Fruit fly (Drosophila melanogaster): Measurements from ENCODE around the gene CG12947.

CG12947 gene

DNA sequence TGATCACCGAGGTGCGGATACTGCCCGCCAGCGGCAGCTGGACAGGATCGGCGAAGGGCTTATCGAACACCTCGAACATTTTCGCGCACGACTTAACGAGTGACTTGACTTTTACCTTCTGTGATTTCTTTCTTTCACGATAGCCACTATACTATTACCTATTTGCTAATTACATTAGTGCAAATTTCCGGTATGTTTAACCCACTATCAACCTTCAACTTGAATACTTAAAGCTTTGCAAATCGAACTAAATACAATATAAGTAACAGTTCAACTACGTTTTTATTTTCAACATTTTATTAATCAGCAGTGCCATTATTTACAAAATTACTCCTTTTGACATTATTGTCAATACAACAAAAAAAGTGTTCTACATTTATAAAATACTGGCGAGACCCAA is 37.0 kb downstream of the CG12947 start, which contains the start of gene CG16904:
CG16904 (minus strand) TSS at position 101 of the 400 bp plus-strand sequence.
- TF ChIP-seq CG10348 (GFP tag; IDR thresholded peaks at IDR 0.05) (no peak), CG17806 (tag; optimal IDR thresholded peaks at IDR 0.05) (no peak), CG9948 (tag; optimal IDR thresholded peaks at IDR 0.05) (no peak), D1 (tag; optimal IDR thresholded peaks at IDR 0.05) (no peak), CG8159 (tag; optimal IDR thresholded peaks at IDR 0.05) (no peak), CG34367 (tag; optimal IDR thresholded peaks at IDR 0.05) (no peak)

dm6 chr3R:9818295-9818694 is 38.4 kb downstream of the CG12947 start, which contains the start of gene CG9459:
CG9459 (minus strand) TSS chr3R:9818395.
- no peak for TF ChIP-seq D1 (tag; optimal IDR thresholded peaks at IDR 0.05)
- no peak for TF ChIP-seq fd96Ca (GFP tag; IDR thresholded peaks at IDR 0.05)
- no peak for TF ChIP-seq rn (GFP tag; IDR thresholded peaks at IDR 0.05)
- TF ChIP-seq CG12605 (GFP tag; IDR thresholded peaks at IDR 0.05): no peak
- TF ChIP-seq Snoo (tag; optimal IDR thresholded peaks at IDR 0.05): no peak
- no peak for TF ChIP-seq CG17806 (tag; optimal IDR thresholded peaks at IDR 0.05)
- TF ChIP-seq CG10348 (GFP tag; IDR thresholded peaks at IDR 0.05): no peak
- no peak for TF ChIP-seq CG4496 (GFP tag; IDR thresholded peaks at IDR 0.05)
- TF ChIP-seq CG14655 (GFP tag; optimal IDR thresholded peaks at IDR 0.05): no peak
- no peak for TF ChIP-seq CG32121 (GFP tag; IDR thresholded peaks at IDR 0.05)
- no peak for TF ChIP-seq Pif1A (GFP tag; optimal IDR thresholded peaks at IDR 0.05)
- no peak for TF ChIP-seq Pif1B (GFP tag; optimal IDR thresholded peaks at IDR 0.05)
- TF ChIP-seq CG8301 (tag; optimal IDR thresholded peaks at IDR 0.05): no peak
- TF ChIP-seq CG15710 (tag; optimal IDR thresholded peaks at IDR 0.05): no peak
- TF ChIP-seq CG13204 (GFP tag; optimal IDR thresholded peaks at IDR 0.05): no peak
- TF ChIP-seq gl (tag; optimal IDR thresholded peaks at IDR 0.05): no peak

dm6 chr3R:9819777-9820176 is 39.9 kb downstream of the CG12947 start, which contains the start of gene CG9458:
CG9458 (minus strand) TSS chr3R:9819877.
- TF ChIP-seq CG8301 (tag; optimal IDR thresholded peaks at IDR 0.05) (no peak), CG14655 (GFP tag; optimal IDR thresholded peaks at IDR 0.05) (no peak), Pif1B (GFP tag; optimal IDR thresholded peaks at IDR 0.05) (no peak), EcR (GFP tag; optimal IDR thresholded peaks at IDR 0.05) (no peak), CG15710 (tag; optimal IDR thresholded peaks at IDR 0.05) (no peak), CG34367 (tag; optimal IDR thresholded peaks at IDR 0.05) (no peak), CG10348 (GFP tag; IDR thresholded peaks at IDR 0.05) (no peak), Ets98B (GFP tag; IDR thresholded peaks at IDR 0.05) (no peak), CG8159 (tag; optimal IDR thresholded peaks at IDR 0.05) (no peak), CG32121 (GFP tag; IDR thresholded peaks at IDR 0.05) (no peak), CG13204 (GFP tag; optimal IDR thresholded peaks at IDR 0.05) (no peak)

dm6 chr3R:9821091-9821490 is 41.2 kb downstream of the CG12947 start, which contains the start of gene CG42857:
CG42857 (minus strand) TSS chr3R:9821191.
- TF ChIP-seq CG8301 (tag; optimal IDR thresholded peaks at IDR 0.05) (no peak), CG10348 (GFP tag; IDR thresholded peaks at IDR 0.05) (no peak), CG32121 (GFP tag; IDR thresholded peaks at IDR 0.05) (no peak), D1 (tag; optimal IDR thresholded peaks at IDR 0.05) (no peak)

dm6 chr3R:9823723-9824122 is 43.9 kb downstream of the CG12947 start, which contains the start of gene CG34302:
CG34302 (minus strand) TSS chr3R:9823823.
- TF ChIP-seq Snoo (tag; optimal IDR thresholded peaks at IDR 0.05) (no peak), CG17806 (tag; optimal IDR thresholded peaks at IDR 0.05) (no peak), D1 (tag; optimal IDR thresholded peaks at IDR 0.05) (no peak), rn (GFP tag; IDR thresholded peaks at IDR 0.05) (no peak), CG13204 (GFP tag; optimal IDR thresholded peaks at IDR 0.05) (no peak), EcR (GFP tag; optimal IDR thresholded peaks at IDR 0.05) (no peak), CG14655 (GFP tag; optimal IDR thresholded peaks at IDR 0.05) (no peak), gl (tag; optimal IDR thresholded peaks at IDR 0.05) (no peak), CG12605 (GFP tag; IDR thresholded peaks at IDR 0.05) (no peak), CG15710 (tag; optimal IDR thresholded peaks at IDR 0.05) (no peak), CG34367 (tag; optimal IDR thresholded peaks at IDR 0.05) (no peak), CG8159 (tag; optimal IDR thresholded peaks at IDR 0.05) (no peak), Ets98B (GFP tag; IDR thresholded peaks at IDR 0.05) (no peak), CG9948 (tag; optimal IDR thresholded peaks at IDR 0.05) (no peak), CG4496 (GFP tag; IDR thresholded peaks at IDR 0.05) (no peak), CG8301 (tag; optimal IDR thresholded peaks at IDR 0.05) (no peak)
